Fruit fly (Drosophila melanogaster) whole organism, embryonic: ENCODE measurements around the gene CG43645.
A peak's percentile ranks its signal among the peaks of the same experiment; 100 is the strongest.

Experiments
- Bdp1 ChIP-seq: fragments of 200-800 bp; sonication (Bioruptor generic); optimal IDR thresholded peaks from 3 replicates; lab custom pipeline; 2016; ENCODE audit warnings: missing biosample characterization, missing genetic modification characterization
- CG10209 ChIP-seq: fragments of 200-800 bp; sonication (Bioruptor generic); optimal IDR thresholded peaks from 3 replicates; lab custom pipeline; 2017; ENCODE audit warnings: missing biosample characterization, mild to moderate bottlenecking, missing genetic modification characterization, missing genetic modification reagents
- CG11456 ChIP-seq: fragments of 200-800 bp; sonication (Bioruptor generic); IDR thresholded peaks from 3 replicates; pipeline ENCODE4 v1.3.6; 2022; ENCODE audit warnings: missing biosample characterization, missing genetic modification characterization
- CG1233 ChIP-seq: fragments of 200-800 bp; sonication (Bioruptor generic); optimal IDR thresholded peaks from 4 replicates; lab custom pipeline; 2018; ENCODE audit warnings: missing biosample characterization, mild to moderate bottlenecking, missing genetic modification characterization
- CG12391 ChIP-seq: fragments of 200-800 bp; sonication (Bioruptor generic); optimal IDR thresholded peaks from 3 replicates; lab custom pipeline; 2018; ENCODE audit warnings: missing biosample characterization, mild to moderate bottlenecking, missing genetic modification characterization, moderate library complexity
- CG13296 ChIP-seq: fragments of 200-800 bp; sonication (Bioruptor generic); optimal IDR thresholded peaks from 3 replicates; lab custom pipeline; 2018; ENCODE audit warnings: missing biosample characterization, mild to moderate bottlenecking, missing genetic modification characterization
- CG13894 ChIP-seq: fragments of 200-800 bp; sonication (Bioruptor generic); optimal IDR thresholded peaks from 3 replicates; lab custom pipeline; 2018; ENCODE audit warnings: missing biosample characterization, mild to moderate bottlenecking, missing genetic modification characterization, moderate library complexity
- CG14860 ChIP-seq: fragments of 200-800 bp; sonication (Bioruptor generic); IDR thresholded peaks from 3 replicates; pipeline ENCODE4 v1.3.6; 2022; ENCODE audit warnings: missing biosample characterization, missing genetic modification characterization; ENCODE audit not compliant: partially characterized antibody
- CG15011 ChIP-seq: fragments of 200-800 bp; sonication (Bioruptor generic); optimal IDR thresholded peaks from 3 replicates; lab custom pipeline; 2018; ENCODE audit warnings: missing biosample characterization, mild to moderate bottlenecking, missing genetic modification characterization
- CG15269 ChIP-seq: fragments of 200-800 bp; sonication (Bioruptor generic); optimal IDR thresholded peaks from 2 replicates; lab custom pipeline; 2018; ENCODE audit warnings: missing biosample characterization, mild to moderate bottlenecking, missing genetic modification characterization, moderate library complexity
- CG15514 ChIP-seq: fragments of 200-800 bp; sonication (Bioruptor generic); optimal IDR thresholded peaks from 3 replicates; lab custom pipeline; 2017; ENCODE audit warnings: missing biosample characterization, missing genetic modification characterization, mild to moderate bottlenecking, moderate library complexity, missing genetic modification reagents
- CG1602 ChIP-seq: fragments of 200-800 bp; sonication (Bioruptor generic); optimal IDR thresholded peaks from 3 replicates; lab custom pipeline; 2016; ENCODE audit warnings: missing biosample characterization, missing genetic modification characterization
- CG17186 ChIP-seq: fragments of 200-800 bp; sonication (Bioruptor generic); optimal IDR thresholded peaks from 3 replicates; lab custom pipeline; 2017; ENCODE audit warnings: missing biosample characterization, missing genetic modification reagents, missing genetic modification characterization
- CG18011 ChIP-seq: fragments of 200-800 bp; sonication (Bioruptor generic); optimal IDR thresholded peaks from 2 replicates; lab custom pipeline; 2017; ENCODE audit warnings: missing biosample characterization, missing genetic modification characterization, mild to moderate bottlenecking, moderate library complexity, missing genotype
- CG18262 ChIP-seq: fragments of 200-800 bp; optimal IDR thresholded peaks from 3 replicates; lab custom pipeline; 2019; ENCODE audit warnings: missing biosample characterization, mild to moderate bottlenecking, missing genetic modification characterization, moderate library complexity
- CG2116 ChIP-seq: fragments of 200-800 bp; sonication (Bioruptor generic); optimal IDR thresholded peaks from 3 replicates; lab custom pipeline; 2018; ENCODE audit warnings: missing biosample characterization, mild to moderate bottlenecking, missing genetic modification characterization
- CG2120 ChIP-seq: fragments of 200-800 bp; sonication (Bioruptor generic); optimal IDR thresholded peaks from 3 replicates; lab custom pipeline; 2016; ENCODE audit warnings: missing biosample characterization, missing genetic modification characterization
- CG2199 ChIP-seq: fragments of 200-800 bp; sonication (Bioruptor generic); IDR thresholded peaks from 3 replicates; pipeline ENCODE4 v1.3.6; 2022; ENCODE audit warnings: missing biosample characterization, missing genetic modification characterization
- CG2712 ChIP-seq: fragments of 200-800 bp; optimal IDR thresholded peaks from 3 replicates; lab custom pipeline; 2019; ENCODE audit warnings: missing biosample characterization, mild to moderate bottlenecking, missing genetic modification characterization, moderate library complexity
- CG34376 ChIP-seq: fragments of 200-800 bp; sonication (Bioruptor generic); optimal IDR thresholded peaks from 2 replicates; lab custom pipeline; 2018; ENCODE audit warnings: missing biosample characterization, mild to moderate bottlenecking, missing genetic modification characterization
- CG3847 ChIP-seq: fragments of 200-800 bp; sonication (Bioruptor generic); IDR thresholded peaks from 2 replicates; pipeline ENCODE4 v1.3.6; 2022; ENCODE audit warnings: missing biosample characterization, missing genetic modification characterization
- CG6854 ChIP-seq: fragments of 200-800 bp; sonication (Bioruptor generic); optimal IDR thresholded peaks from 3 replicates; lab custom pipeline; 2017; ENCODE audit warnings: missing biosample characterization, mild to moderate bottlenecking, missing genetic modification characterization
- CG7271 ChIP-seq: fragments of 200-800 bp; sonication (Bioruptor generic); optimal IDR thresholded peaks from 2 replicates; lab custom pipeline; 2018; ENCODE audit warnings: missing biosample characterization, mild to moderate bottlenecking, missing genetic modification characterization, moderate library complexity
- CG7556 ChIP-seq: fragments of 200-800 bp; sonication (Bioruptor generic); optimal IDR thresholded peaks from 2 replicates; lab custom pipeline; 2017; ENCODE audit warnings: missing biosample characterization, mild to moderate bottlenecking, missing genetic modification characterization
- CG8359 ChIP-seq: fragments of 200-800 bp; sonication (Bioruptor generic); optimal IDR thresholded peaks from 2 replicates; lab custom pipeline; 2017; ENCODE audit warnings: missing biosample characterization, mild to moderate bottlenecking, missing genetic modification characterization, borderline replicate concordance
- CG9876 ChIP-seq: fragments of 200-800 bp; sonication (Bioruptor generic); optimal IDR thresholded peaks from 2 replicates; lab custom pipeline; 2016; ENCODE audit warnings: missing biosample characterization, missing genetic modification characterization
- Camta ChIP-seq: fragments of 200-800 bp; sonication (Bioruptor generic); optimal IDR thresholded peaks from 2 replicates; lab custom pipeline; 2016; ENCODE audit warnings: missing biosample characterization, missing genetic modification characterization
- CrebB ChIP-seq: fragments of 200-800 bp; sonication (Bioruptor generic); optimal IDR thresholded peaks from 3 replicates; lab custom pipeline; 2018; ENCODE audit warnings: missing biosample characterization, mild to moderate bottlenecking, missing genetic modification characterization
- Dad ChIP-seq: fragments of 200-800 bp; sonication (Bioruptor generic); optimal IDR thresholded peaks from 3 replicates; lab custom pipeline; 2016; ENCODE audit warnings: missing biosample characterization, missing genetic modification characterization
- Dbx ChIP-seq: fragments of 200-800 bp; sonication (Bioruptor generic); IDR thresholded peaks from 3 replicates; pipeline ENCODE4 v1.3.6; 2022; ENCODE audit warnings: missing biosample characterization, missing genetic modification characterization
- Hmx ChIP-seq: fragments of 200-800 bp; sonication (Bioruptor generic); optimal IDR thresholded peaks from 2 replicates; lab custom pipeline; 2016; ENCODE audit warnings: missing biosample characterization, missing genetic modification characterization
- MTF-1 ChIP-seq: fragments of 200-800 bp; sonication (Bioruptor generic); optimal IDR thresholded peaks from 2 replicates; lab custom pipeline; 2018; ENCODE audit warnings: missing biosample characterization, mild to moderate bottlenecking, missing genetic modification characterization, borderline replicate concordance
- Med ChIP-seq: fragments of 200-800 bp; sonication (Bioruptor generic); peaks from one replicate; lab custom pipeline; 2016; ENCODE audit warnings: missing biosample characterization, missing genetic modification characterization, mild to moderate bottlenecking, inconsistent platforms, moderate library complexity
- Nf-YC ChIP-seq: fragments of 200-800 bp; optimal IDR thresholded peaks from 3 replicates; lab custom pipeline; 2019; ENCODE audit warnings: missing biosample characterization, mild to moderate bottlenecking, missing genetic modification characterization, moderate library complexity
- Pdp1 ChIP-seq, 2 experiments: fragments of 200-800 bp; sonication (Bioruptor generic); optimal IDR thresholded peaks; 3 replicates each; lab custom pipeline; 2016; ENCODE audit warnings: missing biosample characterization in 2 of 2, missing genetic modification characterization in 2 of 2, mild to moderate bottlenecking in 1 of 2, moderate library complexity in 1 of 2
- Sox100B ChIP-seq: fragments of 200-800 bp; sonication (Bioruptor generic); optimal IDR thresholded peaks from 3 replicates; lab custom pipeline; 2018; ENCODE audit warnings: missing biosample characterization, mild to moderate bottlenecking, missing genetic modification characterization
- ab ChIP-seq: fragments of 200-800 bp; sonication (Bioruptor generic); optimal IDR thresholded peaks from 2 replicates; lab custom pipeline; 2016; ENCODE audit warnings: missing biosample characterization, missing genetic modification characterization
- bcd ChIP-seq: fragments of 200-800 bp; sonication (Bioruptor generic); optimal IDR thresholded peaks from 2 replicates; lab custom pipeline; 2017; ENCODE audit warnings: missing biosample characterization, mild to moderate bottlenecking, missing genetic modification characterization
- cad ChIP-seq: fragments of >200 bp; optimal IDR thresholded peaks from 2 replicates; lab custom pipeline; 2017; ENCODE audit warnings: missing biosample characterization, missing genetic modification characterization
- crc ChIP-seq: fragments of 200-800 bp; sonication (Bioruptor generic); optimal IDR thresholded peaks from 2 replicates; lab custom pipeline; 2016; ENCODE audit warnings: missing biosample characterization, missing genetic modification characterization
- dysf ChIP-seq: fragments of 200-800 bp; sonication (Bioruptor generic); IDR thresholded peaks from 3 replicates; pipeline ENCODE4 v1.3.6; 2022; ENCODE audit warnings: missing biosample characterization, missing genetic modification characterization
- fd3F ChIP-seq: fragments of 200-800 bp; sonication (Bioruptor generic); optimal IDR thresholded peaks from 2 replicates; lab custom pipeline; 2018; ENCODE audit warnings: missing biosample characterization, mild to moderate bottlenecking, missing genetic modification characterization, moderate library complexity
- grau ChIP-seq: fragments of 200-800 bp; optimal IDR thresholded peaks from 3 replicates; lab custom pipeline; 2019; ENCODE audit warnings: missing biosample characterization, mild to moderate bottlenecking, missing genetic modification characterization, moderate library complexity
- insv ChIP-seq, 2 experiments: fragments of 200-800 bp; sonication (Bioruptor generic); optimal IDR thresholded peaks; 3 replicates each; lab custom pipeline; 2016 to 2018; ENCODE audit warnings: missing biosample characterization in 2 of 2, missing genetic modification characterization in 2 of 2
- jing ChIP-seq: fragments of 200-800 bp; sonication (Bioruptor generic); optimal IDR thresholded peaks from 2 replicates; lab custom pipeline; 2018; ENCODE audit warnings: missing biosample characterization, mild to moderate bottlenecking, missing genetic modification characterization
- mirr ChIP-seq: fragments of 200-800 bp; sonication (Bioruptor generic); optimal IDR thresholded peaks from 3 replicates; lab custom pipeline; 2018; ENCODE audit warnings: missing biosample characterization, mild to moderate bottlenecking, missing genetic modification characterization
- ranshi ChIP-seq: fragments of 200-800 bp; sonication (Bioruptor generic); IDR thresholded peaks from 2 replicates; pipeline ENCODE4 v1.3.6; 2022; ENCODE audit warnings: missing biosample characterization, missing genetic modification characterization
- rib ChIP-seq: fragments of 200-800 bp; sonication (Bioruptor generic); IDR thresholded peaks from 2 replicates; pipeline ENCODE4 v1.3.6; 2022; ENCODE audit warnings: missing biosample characterization, missing genetic modification characterization
- stwl ChIP-seq: fragments of 200-800 bp; sonication (Bioruptor generic); optimal IDR thresholded peaks from 3 replicates; lab custom pipeline; 2018; ENCODE audit warnings: missing biosample characterization, mild to moderate bottlenecking, missing genetic modification characterization, moderate library complexity
- sug ChIP-seq: fragments of 200-800 bp; optimal IDR thresholded peaks from 2 replicates; lab custom pipeline; 2019; ENCODE audit warnings: missing biosample characterization, mild to moderate bottlenecking, missing genetic modification characterization, moderate library complexity

CG43645 gene

DNA sequence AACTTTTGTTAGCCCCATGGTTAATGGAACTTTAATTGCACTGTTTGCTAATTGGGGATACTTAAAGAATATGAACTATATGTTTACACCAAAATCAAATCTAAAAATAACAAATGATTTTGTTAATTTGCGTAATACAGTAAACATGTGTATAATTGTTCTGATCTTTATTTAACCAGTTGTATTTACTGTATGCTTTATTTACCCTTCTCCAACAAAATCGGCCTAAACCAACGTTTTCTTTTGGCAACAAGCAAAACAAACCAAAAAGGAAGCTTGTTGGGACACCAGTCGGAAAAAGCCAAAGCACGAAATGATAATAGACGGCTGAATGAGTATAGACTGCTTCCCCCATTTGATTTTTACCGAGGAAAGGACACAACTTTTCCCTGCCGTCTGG is 14.9 kb upstream of the CG43645 start (continued):
- TF ChIP-seq Dbx (GFP tag; lab: Robert Waterston, UW) (peak; percentile 83; the same call in 2 of the 3 replicates), stwl (tag; lab: Kevin White, UChicago) (no peak), fd3F (GFP tag; lab: Kevin White, UChicago) (peak; percentile 89), insv (GFP tag; optimal IDR thresholded peaks at IDR 0.05; lab: Kevin White, UChicago) (peak in 1 of 2 experiments; percentile 6), MTF-1 (GFP tag; lab: Kevin White, UChicago) (peak; percentile 28), ab (GFP tag; lab: Kevin White, UChicago) (no peak), CG11456 (GFP tag; lab: Robert Waterston, UW) (peak; percentile 73; the same call in 1 of the 3 replicates), CG2712 (tag; lab: Kevin White, UChicago) (no peak), Pdp1 (GFP tag; optimal IDR thresholded peaks at IDR 0.05; lab: Kevin White, UChicago) (peak in 1 of 2 experiments; percentile 1), CG9876 (GFP tag; lab: Kevin White, UChicago) (no peak), CG13296 (GFP tag; lab: Kevin White, UChicago) (peak; percentile 41), CG10209 (GFP tag; lab: Kevin White, UChicago) (peak; percentile 72), CG7271 (tag; lab: Kevin White, UChicago) (no peak), crc (peak; percentile 60), Dad (peak; percentile 2), CG13894 (tag; lab: Kevin White, UChicago) (peak; percentile 79), mirr (GFP tag; lab: Kevin White, UChicago) (peak; percentile 62), CG2116 (GFP tag; lab: Kevin White, UChicago) (peak; percentile 13), CG14860 (GFP tag; lab: Robert Waterston, UW) (no peak), Sox100B (GFP tag; lab: Kevin White, UChicago) (no peak), CG18011 (peak; percentile 57), CG2199 (GFP tag; lab: Robert Waterston, UW) (no peak), CG8359 (no peak), CG15514 (GFP tag; lab: Kevin White, UChicago) (peak; percentile 86), Hmx (no peak), CG34376 (GFP tag; lab: Kevin White, UChicago) (peak; percentile 57), ranshi (GFP tag; lab: Robert Waterston, UW) (peak; percentile 32; the same call in 1 of the 2 replicates), CG15269 (tag; lab: Kevin White, UChicago) (peak; percentile 56), CG15011 (GFP tag; lab: Kevin White, UChicago) (peak; percentile 78), CG18262 (tag; lab: Kevin White, UChicago) (no peak), CrebB (tag; lab: Kevin White, UChicago) (peak; percentile 69), rib (GFP tag; lab: Robert Waterston, UW) (peak; percentile 87), sug (tag; lab: Kevin White, UChicago) (peak; percentile 66), CG3847 (peak; percentile 14; the same call in 1 of the 2 replicates), Camta (GFP tag; lab: Kevin White, UChicago) (peak; percentile 42), Bdp1 (GFP tag; lab: Kevin White, UChicago) (peak; percentile 35), CG1233 (GFP tag; lab: Kevin White, UChicago) (peak; percentile 64), bcd (GFP tag; lab: Kevin White, UChicago) (peak; percentile 55), CG6854 (GFP tag; lab: Kevin White, UChicago) (peak; percentile 80), CG12391 (tag; lab: Kevin White, UChicago) (peak; percentile 9), CG1602 (GFP tag; lab: Kevin White, UChicago) (no peak), Med (GFP tag; lab: Kevin White, UChicago) (peak; percentile 93), CG7556 (GFP tag; lab: Kevin White, UChicago) (peak; percentile 52), CG17186 (GFP tag; lab: Kevin White, UChicago) (no peak), grau (tag; lab: Kevin White, UChicago) (peak; percentile 54), jing (GFP tag; lab: Kevin White, UChicago) (no peak), cad (GFP tag; lab: Kevin White, UChicago) (no peak), dysf (GFP tag; lab: Robert Waterston, UW) (peak; percentile 26; the same call in 1 of the 3 replicates), Nf-YC (tag; lab: Kevin White, UChicago) (no peak), CG2120 (GFP tag; lab: Kevin White, UChicago) (peak; percentile 83)
